Fruit fly (Drosophila melanogaster) whole organism, adult: ENCODE results near the gene Nup133.

Source experiments
- CG11617 ChIP-seq: fragments of 200-800 bp; sonication (Bioruptor generic); optimal IDR thresholded peaks from 2 replicates; lab custom pipeline; 2017; ENCODE audit warnings: mild to moderate bottlenecking, missing biosample characterization, missing genetic modification reagents, missing genetic modification characterization
- CG12768 ChIP-seq: fragments of 200-800 bp; sonication (Bioruptor generic); optimal IDR thresholded peaks from 2 replicates; lab custom pipeline; 2017; ENCODE audit warnings: missing biosample characterization, missing genetic modification characterization, mild to moderate bottlenecking, moderate library complexity, missing genetic modification reagents
- CG14711 ChIP-seq: fragments of 200-800 bp; sonication (Bioruptor generic); optimal IDR thresholded peaks from 2 replicates; lab custom pipeline; 2018; ENCODE audit warnings: missing biosample characterization, mild to moderate bottlenecking, missing genetic modification characterization, moderate library complexity
- CG1620 ChIP-seq: fragments of 200-800 bp; sonication (Bioruptor generic); optimal IDR thresholded peaks from 2 replicates; lab custom pipeline; 2016; ENCODE audit warnings: missing biosample characterization, missing genetic modification characterization
- CG33017 ChIP-seq: fragments of 200-800 bp; sonication (Bioruptor generic); optimal IDR thresholded peaks from 2 replicates; lab custom pipeline; 2018; ENCODE audit warnings: missing biosample characterization, mild to moderate bottlenecking, missing genetic modification characterization, moderate library complexity
- CG5204 ChIP-seq: fragments of 200-800 bp; sonication (Bioruptor generic); optimal IDR thresholded peaks from 2 replicates; lab custom pipeline; 2016; ENCODE audit warnings: missing biosample characterization, missing genetic modification characterization
- CG7045 ChIP-seq: fragments of 200-800 bp; sonication (Bioruptor generic); optimal IDR thresholded peaks from 2 replicates; lab custom pipeline; 2017; ENCODE audit warnings: missing biosample characterization, mild to moderate bottlenecking, missing genetic modification characterization
- CG7101 ChIP-seq: fragments of 200-800 bp; sonication (Bioruptor generic); optimal IDR thresholded peaks from 2 replicates; lab custom pipeline; 2018; ENCODE audit warnings: missing biosample characterization, mild to moderate bottlenecking, missing genetic modification characterization, moderate library complexity
- Clk ChIP-seq: fragments of 200-800 bp; sonication (Bioruptor generic); optimal IDR thresholded peaks from 2 replicates; lab custom pipeline; 2017; ENCODE audit warnings: missing biosample characterization, missing genetic modification characterization
- Crg-1 ChIP-seq: fragments of 200-800 bp; sonication (Bioruptor generic); optimal IDR thresholded peaks from 2 replicates; lab custom pipeline; 2016; ENCODE audit warnings: missing biosample characterization, missing genetic modification characterization
- Hr96 ChIP-seq: fragments of 200-800 bp; sonication (Bioruptor generic); optimal IDR thresholded peaks from 2 replicates; lab custom pipeline; 2016; ENCODE audit warnings: missing biosample characterization, missing genetic modification characterization
- Mnt ChIP-seq: fragments of 200-800 bp; sonication (Bioruptor generic); optimal IDR thresholded peaks from 2 replicates; lab custom pipeline; 2016; ENCODE audit warnings: missing biosample characterization, mild to moderate bottlenecking, missing genetic modification characterization
- bab1 ChIP-seq: fragments of 200-800 bp; sonication (Bioruptor generic); optimal IDR thresholded peaks from 3 replicates; lab custom pipeline; 2019; ENCODE audit warnings: missing biosample characterization, mild to moderate bottlenecking, missing genetic modification characterization, moderate library complexity
- cic ChIP-seq: fragments of 200-800 bp; sonication (Bioruptor generic); optimal IDR thresholded peaks from 2 replicates; lab custom pipeline; 2017; ENCODE audit warnings: missing biosample characterization, mild to moderate bottlenecking, missing genetic modification characterization, moderate library complexity
- cnc ChIP-seq, 2 experiments: fragments of >200 bp; optimal IDR thresholded peaks; 2 replicates each; lab custom pipeline; 2017
- kay ChIP-seq: fragments of 200-800 bp; sonication (Bioruptor generic); peaks from one replicate; lab custom pipeline; 2016; ENCODE audit warnings: missing biosample characterization, missing genetic modification characterization, borderline replicate concordance
- ovo ChIP-seq: fragments of 200-800 bp; sonication (Bioruptor generic); optimal IDR thresholded peaks from 2 replicates; lab custom pipeline; 2016; ENCODE audit warnings: missing biosample characterization, missing genetic modification characterization
- pad ChIP-seq: fragments of 200-800 bp; sonication (Bioruptor generic); optimal IDR thresholded peaks from 3 replicates; lab custom pipeline; 2017; ENCODE audit warnings: missing biosample characterization, missing genetic modification characterization, mild to moderate bottlenecking, moderate library complexity, missing genetic modification reagents
- tj ChIP-seq: fragments of 200-800 bp; sonication (Bioruptor generic); optimal IDR thresholded peaks from 3 replicates; lab custom pipeline; 2017; ENCODE audit warnings: missing biosample characterization, mild to moderate bottlenecking, missing genetic modification characterization, moderate library complexity
- toe ChIP-seq: fragments of 200-800 bp; sonication (Bioruptor generic); optimal IDR thresholded peaks from 2 replicates; lab custom pipeline; 2016; ENCODE audit warnings: missing biosample characterization, missing genetic modification characterization

Nup133 gene

dm6 chr3R:22690311-22690710 is at the start of gene Nup133, which contains the start of gene wfs1:
Nup133 (plus strand) TSS chr3R:22690607.
wfs1 (minus strand) TSS chr3R:22690380.
- TF ChIP-seq Mnt (GFP tag; lab: Kevin White, UChicago) (peak; percentile 17), Clk (GFP tag; lab: Kevin White, UChicago) (no peak), CG14711 (peak; percentile 82), Hr96 (no peak), kay (GFP tag; lab: Kevin White, UChicago) (no peak), CG1620 (GFP tag; lab: Kevin White, UChicago) (peak; percentile 8), CG11617 (GFP tag; lab: Kevin White, UChicago) (peak; percentile 77), CG7101 (tag; lab: Kevin White, UChicago) (peak; percentile 90), toe (GFP tag; lab: Kevin White, UChicago) (peak; percentile 28), CG33017 (tag; lab: Kevin White, UChicago) (peak; percentile 66), CG12768 (peak; percentile 51), cnc (optimal IDR thresholded peaks at IDR 0.05; lab: Kevin White, UChicago) (no peak), cic (GFP tag; lab: Kevin White, UChicago) (no peak), pad (GFP tag; lab: Kevin White, UChicago) (peak; percentile 51), bab1 (peak; percentile 80), CG7045 (GFP tag; lab: Kevin White, UChicago) (peak; percentile 66), Crg-1 (GFP tag; lab: Kevin White, UChicago) (peak; percentile 26), ovo (GFP tag; lab: Kevin White, UChicago) (peak; percentile 12), tj (peak; percentile 39), CG5204 (GFP tag; lab: Kevin White, UChicago) (no peak)

- TF ChIP-seq cic (GFP tag; lab: Kevin White, UChicago) (no peak), bab1 (no peak), CG5204 (GFP tag; lab: Kevin White, UChicago) (no peak), Hr96 (no peak), pad (GFP tag; lab: Kevin White, UChicago) (no peak), ovo (GFP tag; lab: Kevin White, UChicago) (no peak), CG7101 (tag; lab: Kevin White, UChicago) (no peak), tj (no peak), CG1620 (GFP tag; lab: Kevin White, UChicago) (no peak), Crg-1 (GFP tag; lab: Kevin White, UChicago) (no peak), toe (GFP tag; lab: Kevin White, UChicago) (no peak)
Measured at dm6 chr3R:22649859-22650258, 40.5 kb upstream of the Nup133 start.

dm6 chr3R:22663115-22663514 is 27.3 kb upstream of the Nup133 start:
- TF ChIP-seq CG12768 (no peak), tj (no peak), ovo (GFP tag; lab: Kevin White, UChicago) (no peak), kay (GFP tag; lab: Kevin White, UChicago) (no peak), Crg-1 (GFP tag; lab: Kevin White, UChicago) (no peak), CG1620 (GFP tag; lab: Kevin White, UChicago) (no peak), cic (GFP tag; lab: Kevin White, UChicago) (no peak), CG7045 (GFP tag; lab: Kevin White, UChicago) (no peak), cnc (optimal IDR thresholded peaks at IDR 0.05; lab: Kevin White, UChicago) (no peak), Hr96 (no peak), Clk (GFP tag; lab: Kevin White, UChicago) (no peak), Mnt (GFP tag; lab: Kevin White, UChicago) (no peak), CG11617 (GFP tag; lab: Kevin White, UChicago) (no peak)

- no peak for TF ChIP-seq Hr96
- no peak for TF ChIP-seq Clk (GFP tag; lab: Kevin White, UChicago)
- no peak for TF ChIP-seq CG7101 (tag; lab: Kevin White, UChicago)
Measured at dm6 chr3R:22664274-22664673, 26.1 kb upstream of the Nup133 start.

- TF ChIP-seq tj (peak; percentile 96), Clk (GFP tag; lab: Kevin White, UChicago) (no peak), CG11617 (GFP tag; lab: Kevin White, UChicago) (no peak), CG12768 (no peak), Mnt (GFP tag; lab: Kevin White, UChicago) (peak; percentile 8), Hr96 (peak; percentile 26), ovo (GFP tag; lab: Kevin White, UChicago) (peak; percentile 32), bab1 (peak; percentile 50), kay (GFP tag; lab: Kevin White, UChicago) (no peak), cic (GFP tag; lab: Kevin White, UChicago) (no peak), Crg-1 (GFP tag; lab: Kevin White, UChicago) (no peak), pad (GFP tag; lab: Kevin White, UChicago) (peak; percentile 94)
Measured at dm6 chr3R:22666449-22667283, 23.7 kb upstream of the Nup133 start.

- peak; percentile 74 for TF ChIP-seq CG7101 (tag; lab: Kevin White, UChicago)
- peak; percentile 84 for TF ChIP-seq CG14711
- no peak for TF ChIP-seq cnc (optimal IDR thresholded peaks at IDR 0.05; lab: Kevin White, UChicago)
- no peak for TF ChIP-seq ovo (GFP tag; lab: Kevin White, UChicago)
- TF ChIP-seq pad (GFP tag; lab: Kevin White, UChicago) = peak; percentile 76
- TF ChIP-seq Crg-1 (GFP tag; lab: Kevin White, UChicago) = peak; percentile 48
- TF ChIP-seq Hr96 = peak; percentile 69
- TF ChIP-seq cic (GFP tag; lab: Kevin White, UChicago) = no peak
- TF ChIP-seq CG1620 (GFP tag; lab: Kevin White, UChicago) = peak; percentile 12
- peak; percentile 5 for TF ChIP-seq Mnt (GFP tag; lab: Kevin White, UChicago)
- peak; percentile 54 for TF ChIP-seq toe (GFP tag; lab: Kevin White, UChicago)
- TF ChIP-seq kay (GFP tag; lab: Kevin White, UChicago) = no peak
- TF ChIP-seq bab1 = peak; percentile 92
- TF ChIP-seq CG33017 (tag; lab: Kevin White, UChicago) = peak; percentile 41
- no peak for TF ChIP-seq tj
- peak; percentile 15 for TF ChIP-seq Clk (GFP tag; lab: Kevin White, UChicago)
- peak; percentile 84 for TF ChIP-seq CG7045 (GFP tag; lab: Kevin White, UChicago)
- peak; percentile 61 for TF ChIP-seq CG5204 (GFP tag; lab: Kevin White, UChicago)
- TF ChIP-seq CG11617 (GFP tag; lab: Kevin White, UChicago) = peak; percentile 60
- TF ChIP-seq CG12768 = peak; percentile 72
Measured at dm6 chr3R:22667284-22667958, 23.0 kb upstream of the Nup133 start.
